Fruit fly (Drosophila melanogaster) whole organism, embryonic: Measurements from ENCODE around the gene Ocrl.

ENCODE experiments used
- BtbVII ChIP-seq: fragments of 200-800 bp; sonication (Bioruptor generic); optimal IDR thresholded peaks from 3 replicates; lab custom pipeline; 2017; ENCODE audit warnings: missing biosample characterization, mild to moderate bottlenecking, missing genetic modification characterization
- CG10979 ChIP-seq: fragments of 200-800 bp; sonication (Bioruptor generic); optimal IDR thresholded peaks from 2 replicates; lab custom pipeline; 2018; ENCODE audit warnings: missing biosample characterization, mild to moderate bottlenecking, missing genetic modification characterization, moderate library complexity
- CG11398 ChIP-seq: fragments of 200-800 bp; sonication (Bioruptor generic); optimal IDR thresholded peaks from 2 replicates; lab custom pipeline; 2016; ENCODE audit warnings: missing biosample characterization, missing genetic modification characterization
- CG12071 ChIP-seq: fragments of 200-800 bp; sonication (Bioruptor generic); optimal IDR thresholded peaks from 3 replicates; lab custom pipeline; 2018; ENCODE audit warnings: missing biosample characterization, mild to moderate bottlenecking, missing genetic modification characterization
- CG13287 ChIP-seq: fragments of 200-800 bp; sonication (Bioruptor generic); IDR thresholded peaks from 2 replicates; pipeline ENCODE4 v1.3.6; 2022; ENCODE audit warnings: missing biosample characterization, missing genetic modification characterization; ENCODE audit not compliant: partially characterized antibody
- CG14965 ChIP-seq: fragments of 200-800 bp; sonication (Bioruptor generic); optimal IDR thresholded peaks from 2 replicates; lab custom pipeline; 2016; ENCODE audit warnings: missing biosample characterization, missing genetic modification characterization, borderline replicate concordance
- CG17361 ChIP-seq: fragments of 200-800 bp; sonication (Bioruptor generic); IDR thresholded peaks from 3 replicates; pipeline ENCODE4 v1.3.6; 2022; ENCODE audit warnings: missing biosample characterization, missing genetic modification characterization
- CG17385 ChIP-seq: fragments of 200-800 bp; sonication (Bioruptor generic); optimal IDR thresholded peaks from 3 replicates; lab custom pipeline; 2018; ENCODE audit warnings: missing biosample characterization, mild to moderate bottlenecking, missing genetic modification characterization
- CG2199 ChIP-seq: fragments of 200-800 bp; sonication (Bioruptor generic); IDR thresholded peaks from 3 replicates; pipeline ENCODE4 v1.3.6; 2022; ENCODE audit warnings: missing biosample characterization, missing genetic modification characterization
- CG31388 ChIP-seq: fragments of 200-800 bp; sonication (Bioruptor generic); optimal IDR thresholded peaks from 2 replicates; lab custom pipeline; 2016; ENCODE audit warnings: missing biosample characterization, missing genetic modification characterization
- CG32532 ChIP-seq: fragments of 200-800 bp; sonication (Bioruptor generic); IDR thresholded peaks from 2 replicates; pipeline ENCODE4 v1.3.6; 2022; ENCODE audit warnings: missing biosample characterization, missing genetic modification characterization
- CG32767 ChIP-seq: fragments of 200-800 bp; sonication (Bioruptor generic); IDR thresholded peaks from 2 replicates; pipeline ENCODE4 v1.3.6; 2022; ENCODE audit warnings: missing biosample characterization, missing genetic modification characterization
- CG34224 ChIP-seq: fragments of 200-800 bp; sonication (Bioruptor generic); IDR thresholded peaks from 3 replicates; pipeline ENCODE4 v1.3.6; 2022; ENCODE audit warnings: missing biosample characterization, missing genetic modification characterization; ENCODE audit not compliant: partially characterized antibody
- CG3995 ChIP-seq: fragments of 200-800 bp; sonication (Bioruptor generic); optimal IDR thresholded peaks from 3 replicates; lab custom pipeline; 2016; ENCODE audit warnings: missing biosample characterization, missing genetic modification characterization
- CG4328 ChIP-seq: fragments of 200-800 bp; sonication (Bioruptor generic); optimal IDR thresholded peaks from 3 replicates; lab custom pipeline; 2017; ENCODE audit warnings: missing biosample characterization, missing genetic modification reagents, missing genetic modification characterization
- CG7556 ChIP-seq: fragments of 200-800 bp; sonication (Bioruptor generic); optimal IDR thresholded peaks from 2 replicates; lab custom pipeline; 2017; ENCODE audit warnings: missing biosample characterization, mild to moderate bottlenecking, missing genetic modification characterization
- CG7928 ChIP-seq: fragments of 200-800 bp; sonication (Bioruptor generic); optimal IDR thresholded peaks from 2 replicates; lab custom pipeline; 2017; ENCODE audit warnings: missing biosample characterization, mild to moderate bottlenecking, missing genetic modification characterization
- CoRest ChIP-seq: fragments of 200-800 bp; sonication (Bioruptor generic); optimal IDR thresholded peaks from 3 replicates; lab custom pipeline; 2018; ENCODE audit warnings: missing biosample characterization, mild to moderate bottlenecking, missing genetic modification characterization, moderate library complexity
- Dll ChIP-seq: fragments of 200-800 bp; sonication (Bioruptor generic); IDR thresholded peaks from 4 replicates; pipeline ENCODE4 v1.3.6; 2022; ENCODE audit warnings: missing biosample characterization, missing genetic modification characterization; ENCODE audit not compliant: partially characterized antibody
- Doc3 ChIP-seq: fragments of 200-800 bp; sonication (Bioruptor generic); IDR thresholded peaks from 3 replicates; pipeline ENCODE4 v1.3.6; 2022; ENCODE audit warnings: missing biosample characterization, missing genetic modification characterization; ENCODE audit not compliant: partially characterized antibody
- E2f1 ChIP-seq: fragments of 200-800 bp; sonication (Bioruptor generic); IDR thresholded peaks from 2 replicates; pipeline ENCODE4 v1.3.6; 2022; ENCODE audit warnings: missing biosample characterization, missing genetic modification characterization
- ERR ChIP-seq: fragments of 200-800 bp; sonication (Bioruptor generic); optimal IDR thresholded peaks from 2 replicates; lab custom pipeline; 2016; ENCODE audit warnings: missing biosample characterization, missing genetic modification characterization
- Eip74EF ChIP-seq, 2 experiments: fragments of 200-800 bp in 1 of 2; fragments of >200 bp in 1 of 2; sonication (Bioruptor generic) in 1 of 2; optimal IDR thresholded peaks; 2 replicates each; lab custom pipeline; 2017 to 2019; ENCODE audit warnings: missing biosample characterization in 2 of 2, missing genetic modification characterization in 2 of 2, mild to moderate bottlenecking in 1 of 2, moderate library complexity in 1 of 2
- H15 ChIP-seq: fragments of 200-800 bp; sonication (Bioruptor generic); IDR thresholded peaks from 3 replicates; pipeline ENCODE4 v1.3.6; 2022; ENCODE audit warnings: missing biosample characterization, missing genetic modification characterization
- HHEX ChIP-seq: fragments of 200-800 bp; sonication (Bioruptor generic); optimal IDR thresholded peaks from 3 replicates; lab custom pipeline; 2017; ENCODE audit warnings: missing biosample characterization, mild to moderate bottlenecking, missing genetic modification characterization, missing genetic modification reagents
- HLH3B ChIP-seq: fragments of 200-800 bp; sonication (Bioruptor generic); IDR thresholded peaks from 2 replicates; pipeline ENCODE4 v1.3.6; 2022; ENCODE audit warnings: missing biosample characterization, missing genetic modification characterization
- HLH4C ChIP-seq: fragments of 200-800 bp; sonication (Bioruptor generic); IDR thresholded peaks from 3 replicates; pipeline ENCODE4 v1.3.6; 2022; ENCODE audit warnings: missing biosample characterization, missing genetic modification characterization; ENCODE audit not compliant: partially characterized antibody
- HLH54F ChIP-seq: fragments of 200-800 bp; sonication (Bioruptor generic); optimal IDR thresholded peaks from 3 replicates; lab custom pipeline; 2016; ENCODE audit warnings: missing biosample characterization, missing genetic modification characterization
- MESR4 ChIP-seq: fragments of 200-800 bp; sonication (Bioruptor generic); optimal IDR thresholded peaks from 2 replicates; lab custom pipeline; 2018; ENCODE audit warnings: missing biosample characterization, mild to moderate bottlenecking, missing genetic modification characterization, moderate library complexity
- MTF-1 ChIP-seq: fragments of 200-800 bp; sonication (Bioruptor generic); optimal IDR thresholded peaks from 2 replicates; lab custom pipeline; 2018; ENCODE audit warnings: missing biosample characterization, mild to moderate bottlenecking, missing genetic modification characterization, borderline replicate concordance
- Meics ChIP-seq: fragments of 200-800 bp; sonication (Bioruptor generic); optimal IDR thresholded peaks from 2 replicates; lab custom pipeline; 2017; ENCODE audit warnings: missing biosample characterization, mild to moderate bottlenecking, missing genetic modification characterization
- Mrtf ChIP-seq: fragments of 200-800 bp; sonication (Bioruptor generic); IDR thresholded peaks from 3 replicates; pipeline ENCODE4 v1.3.6; 2022; ENCODE audit warnings: missing biosample characterization, missing genetic modification characterization
- Opbp ChIP-seq: fragments of 200-800 bp; sonication (Bioruptor generic); IDR thresholded peaks from 3 replicates; pipeline ENCODE4 v1.3.6; 2022; ENCODE audit warnings: missing biosample characterization, missing genetic modification characterization; ENCODE audit not compliant: partially characterized antibody
- Sry-β ChIP-seq: fragments of 200-800 bp; sonication (Bioruptor generic); optimal IDR thresholded peaks from 2 replicates; lab custom pipeline; 2018; ENCODE audit warnings: missing biosample characterization, mild to moderate bottlenecking, missing genetic modification characterization, moderate library complexity
- Ssrp ChIP-seq: fragments of 200-800 bp; sonication (Bioruptor generic); optimal IDR thresholded peaks from 2 replicates; lab custom pipeline; 2018; ENCODE audit warnings: missing biosample characterization, mild to moderate bottlenecking, missing genetic modification characterization, moderate library complexity
- Tbp ChIP-seq: fragments of >200 bp; optimal IDR thresholded peaks from 2 replicates; lab custom pipeline; 2018; ENCODE audit warnings: missing biosample characterization, missing genetic modification characterization
- bab2 ChIP-seq: fragments of 200-800 bp; sonication (Bioruptor generic); optimal IDR thresholded peaks from 2 replicates; lab custom pipeline; 2016; ENCODE audit warnings: missing biosample characterization, missing genetic modification characterization
- chn ChIP-seq: fragments of 200-800 bp; sonication (Bioruptor generic); optimal IDR thresholded peaks from 2 replicates; lab custom pipeline; 2016; ENCODE audit warnings: missing biosample characterization, missing genetic modification characterization
- exex ChIP-seq: fragments of 200-800 bp; sonication (Bioruptor generic); optimal IDR thresholded peaks from 4 replicates; lab custom pipeline; 2018; ENCODE audit warnings: missing biosample characterization, mild to moderate bottlenecking, missing genetic modification characterization, moderate library complexity
- fru ChIP-seq: fragments of >200 bp; optimal IDR thresholded peaks from 2 replicates; lab custom pipeline; 2017
- gt ChIP-seq: fragments of 200-800 bp; sonication (Bioruptor generic); IDR thresholded peaks from 2 replicates; pipeline ENCODE4 v1.3.6; 2022; ENCODE audit warnings: missing biosample characterization, missing genetic modification characterization
- ham ChIP-seq: fragments of 200-800 bp; sonication (Bioruptor generic); IDR thresholded peaks from 2 replicates; pipeline ENCODE4 v1.3.6; 2022; ENCODE audit warnings: missing biosample characterization, missing genetic modification characterization
- her ChIP-seq: fragments of 200-800 bp; sonication (Bioruptor generic); optimal IDR thresholded peaks from 2 replicates; lab custom pipeline; 2016; ENCODE audit warnings: missing biosample characterization, missing genetic modification characterization
- lbe ChIP-seq: fragments of 200-800 bp; sonication (Bioruptor generic); optimal IDR thresholded peaks from 2 replicates; lab custom pipeline; 2016; ENCODE audit warnings: missing biosample characterization, mild to moderate bottlenecking, missing genetic modification characterization
- otp ChIP-seq: fragments of 200-800 bp; sonication (Bioruptor generic); IDR thresholded peaks from 3 replicates; pipeline ENCODE4, ENCODE4 v1.3.6; 2022; ENCODE audit warnings: missing biosample characterization, missing genetic modification characterization
- ranshi ChIP-seq: fragments of 200-800 bp; sonication (Bioruptor generic); IDR thresholded peaks from 2 replicates; pipeline ENCODE4 v1.3.6; 2022; ENCODE audit warnings: missing biosample characterization, missing genetic modification characterization
- repo ChIP-seq: fragments of 200-800 bp; sonication (Bioruptor generic); optimal IDR thresholded peaks from 2 replicates; lab custom pipeline; 2016; ENCODE audit warnings: missing biosample characterization, missing genetic modification characterization
- tll ChIP-seq, 2 experiments: fragments of 200-800 bp in 1 of 2; fragments of >200 bp in 1 of 2; sonication (Bioruptor generic) in 1 of 2; optimal IDR thresholded peaks; 2 replicates each; lab custom pipeline; 2017 to 2019; ENCODE audit warnings: missing biosample characterization in 2 of 2, missing genetic modification characterization in 2 of 2, mild to moderate bottlenecking in 1 of 2, moderate library complexity in 1 of 2
- twi ChIP-seq: fragments of 200-800 bp; optimal IDR thresholded peaks from 2 replicates; lab custom pipeline; 2019; ENCODE audit warnings: missing biosample characterization, mild to moderate bottlenecking, missing genetic modification characterization, moderate library complexity
- zf30C ChIP-seq: fragments of 200-800 bp; sonication (Bioruptor generic); optimal IDR thresholded peaks from 3 replicates; lab custom pipeline; 2018; ENCODE audit warnings: missing biosample characterization, mild to moderate bottlenecking, missing genetic modification characterization

The Ocrl gene

dm6 chrX:1880139-1880556 lies 42.6 kb upstream of the Ocrl start, which contains the start of gene Coa8 (continued):
- TF ChIP-seq HLH54F (GFP tag; lab: Kevin White, UChicago) (peak; percentile 43), Doc3 (GFP tag; lab: Robert Waterston, UW) (peak; percentile 34), CG4328 (no peak), CG3995 (GFP tag; lab: Kevin White, UChicago) (peak; percentile 30), bab2 (GFP tag; lab: Kevin White, UChicago) (no peak), Meics (peak; percentile 38), her (GFP tag; lab: Kevin White, UChicago) (no peak), Dll (GFP tag; lab: Robert Waterston, UW) (peak; percentile 57), CG12071 (GFP tag; lab: Kevin White, UChicago) (no peak), MTF-1 (GFP tag; lab: Kevin White, UChicago) (no peak), Mrtf (GFP tag; lab: Robert Waterston, UW) (no peak), MESR4 (GFP tag; lab: Kevin White, UChicago) (no peak), tll (GFP tag; optimal IDR thresholded peaks at IDR 0.05; lab: Kevin White, UChicago) (no peak), CG13287 (GFP tag; lab: Robert Waterston, UW) (peak; percentile 54), otp (GFP tag; lab: Robert Waterston, UW) (no peak), CG32767 (GFP tag; lab: Robert Waterston, UW) (no peak), CG17361 (no peak; the same call in 2 of the 3 replicates), ranshi (GFP tag; lab: Robert Waterston, UW) (peak; percentile 54; the same call in 1 of the 2 replicates), chn (GFP tag; lab: Kevin White, UChicago) (peak; percentile 34), HLH3B (GFP tag; lab: Robert Waterston, UW) (no peak), CG17385 (peak; percentile 31), ham (GFP tag; lab: Robert Waterston, UW) (no peak), lbe (GFP tag; lab: Kevin White, UChicago) (no peak), CG7556 (GFP tag; lab: Kevin White, UChicago) (no peak), gt (GFP tag; lab: Robert Waterston, UW) (no peak), CG2199 (GFP tag; lab: Robert Waterston, UW) (no peak), HHEX (GFP tag; lab: Kevin White, UChicago) (no peak), CG7928 (no peak), CG32532 (GFP tag; lab: Robert Waterston, UW) (peak; percentile 71; the same call in 1 of the 2 replicates), CG14965 (GFP tag; lab: Kevin White, UChicago) (no peak), E2f1 (GFP tag; lab: Robert Waterston, UW) (no peak), CG31388 (GFP tag; lab: Kevin White, UChicago) (no peak), Sry-β (GFP tag; lab: Kevin White, UChicago) (no peak), CG34224 (GFP tag; lab: Robert Waterston, UW) (peak; percentile 12; the same call in 2 of the 3 replicates), exex (tag; lab: Kevin White, UChicago) (no peak), HLH4C (GFP tag; lab: Robert Waterston, UW) (peak; percentile 42; the same call in 1 of the 3 replicates), CoRest (tag; lab: Kevin White, UChicago) (peak; percentile 25), Eip74EF (GFP tag; optimal IDR thresholded peaks at IDR 0.05; lab: Kevin White, UChicago) (no peak), CG10979 (tag; lab: Kevin White, UChicago) (no peak), CG11398 (GFP tag; lab: Kevin White, UChicago) (no peak), H15 (GFP tag; lab: Robert Waterston, UW) (no peak; the same call in 2 of the 3 replicates), zf30C (GFP tag; lab: Kevin White, UChicago) (no peak), repo (GFP tag; lab: Kevin White, UChicago) (peak; percentile 18), Opbp (peak; percentile 57; the same call in 1 of the 3 replicates), ERR (peak; percentile 23), Tbp (GFP tag; lab: Kevin White, UChicago) (no peak), Ssrp (tag; lab: Kevin White, UChicago) (peak; percentile 23), BtbVII (GFP tag; lab: Kevin White, UChicago) (peak; percentile 10), fru (lab: Kevin White, UChicago) (no peak), twi (tag; lab: Kevin White, UChicago) (no peak)
